Fruit fly (Drosophila melanogaster) whole organism, prepupa: ENCODE measurements around the gene ras.

Source experiments
- Blimp-1 ChIP-seq: fragments of 200-800 bp; sonication (Bioruptor generic); optimal IDR thresholded peaks from 3 replicates; lab custom pipeline; 2017; ENCODE audit warnings: missing biosample characterization, missing genetic modification characterization, mild to moderate bottlenecking, moderate library complexity, missing genetic modification reagents
- CG11294 ChIP-seq: fragments of 200-800 bp; sonication (Bioruptor generic); IDR thresholded peaks from 2 replicates; pipeline ENCODE4 v1.3.6; 2022; ENCODE audit warnings: missing biosample characterization, missing genetic modification characterization
- CG15336 ChIP-seq: fragments of 200-800 bp; sonication (Bioruptor generic); IDR thresholded peaks from 2 replicates; pipeline ENCODE4 v1.3.6; 2022; ENCODE audit warnings: missing biosample characterization, missing genetic modification characterization
- CG1621 ChIP-seq: fragments of 200-800 bp; sonication (Bioruptor generic); optimal IDR thresholded peaks from 3 replicates; lab custom pipeline; 2018; ENCODE audit warnings: missing biosample characterization, mild to moderate bottlenecking, missing genetic modification characterization
- CG16779 ChIP-seq: fragments of 200-800 bp; sonication (Bioruptor generic); optimal IDR thresholded peaks from 3 replicates; lab custom pipeline; 2017; ENCODE audit warnings: missing biosample characterization, mild to moderate bottlenecking, missing genetic modification characterization
- CG3032 ChIP-seq: fragments of 200-800 bp; optimal IDR thresholded peaks from 2 replicates; lab custom pipeline; 2019; ENCODE audit warnings: missing biosample characterization, mild to moderate bottlenecking, missing genetic modification characterization, moderate library complexity
- CG34406 ChIP-seq: fragments of 200-800 bp; sonication (Bioruptor generic); optimal IDR thresholded peaks from 3 replicates; lab custom pipeline; 2016; ENCODE audit warnings: missing biosample characterization, missing genetic modification characterization
- CG4318 ChIP-seq: fragments of 200-800 bp; sonication (Bioruptor generic); optimal IDR thresholded peaks from 3 replicates; lab custom pipeline; 2017; ENCODE audit warnings: missing biosample characterization, mild to moderate bottlenecking, missing genetic modification characterization
- CG6163 ChIP-seq: fragments of 200-800 bp; sonication (Bioruptor generic); IDR thresholded peaks from 3 replicates; pipeline ENCODE4 v1.3.6; 2022; ENCODE audit warnings: missing biosample characterization, missing genetic modification characterization
- CG6276 ChIP-seq: fragments of 200-800 bp; sonication (Bioruptor generic); optimal IDR thresholded peaks from 2 replicates; lab custom pipeline; 2017; ENCODE audit warnings: missing biosample characterization, mild to moderate bottlenecking, missing genetic modification characterization
- CG6792 ChIP-seq: fragments of 200-800 bp; sonication (Bioruptor generic); optimal IDR thresholded peaks from 3 replicates; lab custom pipeline; 2016; ENCODE audit warnings: missing biosample characterization, missing genetic modification characterization
- CG6808 ChIP-seq: fragments of 200-800 bp; sonication (Bioruptor generic); optimal IDR thresholded peaks from 3 replicates; lab custom pipeline; 2017; ENCODE audit warnings: missing biosample characterization, missing genetic modification characterization, mild to moderate bottlenecking, moderate library complexity, missing genetic modification reagents
- CG6854 ChIP-seq: fragments of 200-800 bp; sonication (Bioruptor generic); optimal IDR thresholded peaks from 2 replicates; lab custom pipeline; 2017; ENCODE audit warnings: missing biosample characterization, mild to moderate bottlenecking, missing genetic modification characterization
- CG8119 ChIP-seq: fragments of 200-800 bp; sonication (Bioruptor generic); IDR thresholded peaks from 3 replicates; pipeline ENCODE4 v1.3.6; 2022; ENCODE audit warnings: missing biosample characterization, missing genetic modification characterization
- CG8632 ChIP-seq: fragments of 200-800 bp; sonication (Bioruptor generic); optimal IDR thresholded peaks from 3 replicates; lab custom pipeline; 2016; ENCODE audit warnings: missing biosample characterization, missing genetic modification characterization
- CG9139 ChIP-seq: fragments of 200-800 bp; sonication (Bioruptor generic); optimal IDR thresholded peaks from 3 replicates; lab custom pipeline; 2017; ENCODE audit warnings: missing biosample characterization, mild to moderate bottlenecking, missing genetic modification characterization
- Eip78C ChIP-seq: fragments of 200-800 bp; sonication (Bioruptor generic); peaks from one replicate; lab custom pipeline; 2016; ENCODE audit warnings: missing biosample characterization, missing genetic modification characterization
- Eip93F ChIP-seq: fragments of 200-800 bp; sonication (Bioruptor generic); optimal IDR thresholded peaks from 2 replicates; lab custom pipeline; 2016; ENCODE audit warnings: missing biosample characterization, mild to moderate bottlenecking, missing genetic modification characterization
- Gug ChIP-seq: fragments of 200-800 bp; sonication (Bioruptor generic); IDR thresholded peaks from 2 replicates; pipeline ENCODE4 v1.3.6; 2022; ENCODE audit warnings: missing biosample characterization, missing genetic modification characterization
- Hr38 ChIP-seq: sonication (Bioruptor generic); optimal IDR thresholded peaks from 2 replicates; lab custom pipeline; 2016; ENCODE audit warnings: missing biosample characterization, missing genetic modification characterization
- Hr39 ChIP-seq: fragments of 200-800 bp; sonication (Bioruptor generic); optimal IDR thresholded peaks from 2 replicates; lab custom pipeline; 2016; ENCODE audit warnings: missing biosample characterization, missing genetic modification characterization
- Hr4 ChIP-seq: fragments of 200-800 bp; sonication (Bioruptor generic); optimal IDR thresholded peaks from 3 replicates; lab custom pipeline; 2016; ENCODE audit warnings: missing biosample characterization, missing genetic modification characterization
- Lpt ChIP-seq: fragments of 200-800 bp; sonication (Bioruptor generic); optimal IDR thresholded peaks from 3 replicates; lab custom pipeline; 2016; ENCODE audit warnings: missing biosample characterization, missing genetic modification characterization
- Met ChIP-seq: fragments of 200-800 bp; sonication (Bioruptor generic); optimal IDR thresholded peaks from 3 replicates; lab custom pipeline; 2016; ENCODE audit warnings: missing biosample characterization, missing genetic modification characterization
- OdsH ChIP-seq: fragments of 200-800 bp; sonication (Bioruptor generic); optimal IDR thresholded peaks from 3 replicates; lab custom pipeline; 2016; ENCODE audit warnings: missing biosample characterization, missing genetic modification characterization
- Smox ChIP-seq: fragments of 200-800 bp; sonication (Bioruptor generic); optimal IDR thresholded peaks from 3 replicates; lab custom pipeline; 2016; ENCODE audit warnings: missing biosample characterization, missing genetic modification characterization
- Sox102F ChIP-seq: fragments of 200-800 bp; sonication (Bioruptor generic); optimal IDR thresholded peaks from 2 replicates; lab custom pipeline; 2016; ENCODE audit warnings: missing biosample characterization, mild to moderate bottlenecking, missing genetic modification characterization
- Sox14 ChIP-seq: fragments of 200-800 bp; sonication (Bioruptor generic); optimal IDR thresholded peaks from 3 replicates; lab custom pipeline; 2016; ENCODE audit warnings: missing biosample characterization, missing genetic modification characterization
- acj6 ChIP-seq: fragments of 200-800 bp; sonication (Bioruptor generic); optimal IDR thresholded peaks from 3 replicates; lab custom pipeline; 2016; ENCODE audit warnings: missing biosample characterization, missing genetic modification characterization
- cyc ChIP-seq: fragments of 200-800 bp; sonication (Bioruptor generic); optimal IDR thresholded peaks from 3 replicates; lab custom pipeline; 2016; ENCODE audit warnings: missing biosample characterization, missing genetic modification characterization
- dsx ChIP-seq: fragments of 200-800 bp; optimal IDR thresholded peaks from 3 replicates; lab custom pipeline; 2019; ENCODE audit warnings: missing biosample characterization, mild to moderate bottlenecking, missing genetic modification characterization, moderate library complexity; ENCODE audit not compliant: poor library complexity, severe bottlenecking
- eg ChIP-seq: fragments of 200-800 bp; sonication (Bioruptor generic); IDR thresholded peaks from 3 replicates; pipeline ENCODE4 v1.3.6; 2022; ENCODE audit warnings: missing biosample characterization, missing genetic modification characterization
- fd85E ChIP-seq: fragments of 200-800 bp; sonication (Bioruptor generic); optimal IDR thresholded peaks from 3 replicates; lab custom pipeline; 2016; ENCODE audit warnings: missing biosample characterization, missing genetic modification characterization
- fkh ChIP-seq: fragments of 200-800 bp; sonication (Bioruptor generic); optimal IDR thresholded peaks from 3 replicates; lab custom pipeline; 2017; ENCODE audit warnings: missing biosample characterization, mild to moderate bottlenecking, missing genetic modification characterization, moderate library complexity
- net ChIP-seq: fragments of 200-800 bp; sonication (Bioruptor generic); optimal IDR thresholded peaks from 3 replicates; lab custom pipeline; 2016; ENCODE audit warnings: missing biosample characterization, missing genetic modification characterization
- salr ChIP-seq, 2 experiments: fragments of 200-800 bp; sonication (Bioruptor generic); optimal IDR thresholded peaks; 3 replicates each; lab custom pipeline; 2016 to 2018; ENCODE audit warnings: missing biosample characterization in 2 of 2, missing genetic modification characterization in 2 of 2, mild to moderate bottlenecking in 1 of 2
- ss ChIP-seq, 2 experiments: fragments of 200-800 bp; sonication (Bioruptor generic); optimal IDR thresholded peaks; 2 replicates in 1 of 2; 3 replicates in 1 of 2; lab custom pipeline; 2017 to 2018; ENCODE audit warnings: mild to moderate bottlenecking in 2 of 2, missing biosample characterization in 2 of 2, missing genetic modification characterization in 2 of 2, moderate library complexity in 1 of 2
- vri ChIP-seq: fragments of 200-800 bp; sonication (Bioruptor generic); optimal IDR thresholded peaks from 3 replicates; lab custom pipeline; 2016; ENCODE audit warnings: missing biosample characterization, mild to moderate bottlenecking, missing genetic modification characterization

The ras gene

dm6 chrX:10731801-10732200, 12.5 kb upstream of the ras start (continued):
- no peak for TF ChIP-seq fd85E (GFP tag; lab: Kevin White, UChicago)
- peak in 1 of 2 experiments; percentile 36 for TF ChIP-seq salr (GFP tag; optimal IDR thresholded peaks at IDR 0.05; lab: Kevin White, UChicago)
- no peak for TF ChIP-seq CG6276
- TF ChIP-seq CG1621 (tag; lab: Kevin White, UChicago) = no peak
- TF ChIP-seq Eip93F = no peak
- TF ChIP-seq CG4318 (GFP tag; lab: Kevin White, UChicago) = no peak
- 0 out of 3 replicates have a peak, but pooled peaks have one; percentile 18 for TF ChIP-seq CG6163
- no peak for TF ChIP-seq Gug (GFP tag; lab: Robert Waterston, UW)
- no peak for TF ChIP-seq CG9139 (GFP tag; lab: Kevin White, UChicago)
- TF ChIP-seq cyc (GFP tag; lab: Kevin White, UChicago) = peak; percentile 11
- TF ChIP-seq CG6808 = no peak
- TF ChIP-seq CG16779 (tag; lab: Kevin White, UChicago) = no peak
- TF ChIP-seq Hr38 = no peak
- peak; percentile 45 for TF ChIP-seq Met
- peak; percentile 28 for TF ChIP-seq Hr4 (GFP tag; lab: Kevin White, UChicago)
- peak; percentile 30 for TF ChIP-seq CG3032 (tag; lab: Kevin White, UChicago)
- peak; percentile 32 for TF ChIP-seq dsx (GFP tag; lab: Kevin White, UChicago)
- TF ChIP-seq CG11294 (GFP tag; lab: Robert Waterston, UW) = no peak
- peak; percentile 48; the same call in 1 of the 2 replicates for TF ChIP-seq CG15336 (GFP tag; lab: Robert Waterston, UW)
- TF ChIP-seq eg = no peak
- TF ChIP-seq Lpt = no peak
- peak; percentile 28 for TF ChIP-seq CG34406 (GFP tag; lab: Kevin White, UChicago)
- TF ChIP-seq CG8119 (GFP tag; lab: Robert Waterston, UW) = peak; percentile 35; the same call in 1 of the 3 replicates
- TF ChIP-seq Blimp-1 = no peak
- TF ChIP-seq net (GFP tag; lab: Kevin White, UChicago) = no peak
- TF ChIP-seq CG6792 (GFP tag; lab: Kevin White, UChicago) = peak; percentile 31
- no peak for TF ChIP-seq CG6854
- TF ChIP-seq acj6 = peak; percentile 30
- peak; percentile 14 for TF ChIP-seq CG8632 (GFP tag; lab: Kevin White, UChicago)
- TF ChIP-seq Hr39 (GFP tag; lab: Kevin White, UChicago) = peak; percentile 16
- TF ChIP-seq Sox102F = no peak
- peak; percentile 81 for TF ChIP-seq Eip78C (GFP tag; lab: Kevin White, UChicago)
- peak in 1 of 2 experiments; percentile 18 for TF ChIP-seq ss (GFP tag; optimal IDR thresholded peaks at IDR 0.05; lab: Kevin White, UChicago)
- TF ChIP-seq vri (GFP tag; lab: Kevin White, UChicago) = no peak

- TF ChIP-seq OdsH (GFP tag; lab: Kevin White, UChicago) (no peak), fkh (peak; percentile 80)
Measured at dm6 chrX:10732733-10733455, 11.4 kb upstream of the ras start.

dm6 chrX:10734763-10735681, 9.3 kb upstream of the ras start:
- TF ChIP-seq Blimp-1 = no peak
- TF ChIP-seq Hr4 (GFP tag; lab: Kevin White, UChicago) = peak; percentile 18
- no peak for TF ChIP-seq Lpt
- no peak for TF ChIP-seq Smox
- TF ChIP-seq Eip78C (GFP tag; lab: Kevin White, UChicago) = peak; percentile 17
- TF ChIP-seq salr (GFP tag; optimal IDR thresholded peaks at IDR 0.05; lab: Kevin White, UChicago) = peak in 1 of 2 experiments; percentile 12
- TF ChIP-seq ss (GFP tag; optimal IDR thresholded peaks at IDR 0.05; lab: Kevin White, UChicago) = no peak
- TF ChIP-seq Sox14 = peak; percentile 85
- TF ChIP-seq, all 60 proteins: peak for 4
